Worm (Caenorhabditis elegans): ENCODE data around the gene C14A4.13.

Gene C14A4.13

DNA sequence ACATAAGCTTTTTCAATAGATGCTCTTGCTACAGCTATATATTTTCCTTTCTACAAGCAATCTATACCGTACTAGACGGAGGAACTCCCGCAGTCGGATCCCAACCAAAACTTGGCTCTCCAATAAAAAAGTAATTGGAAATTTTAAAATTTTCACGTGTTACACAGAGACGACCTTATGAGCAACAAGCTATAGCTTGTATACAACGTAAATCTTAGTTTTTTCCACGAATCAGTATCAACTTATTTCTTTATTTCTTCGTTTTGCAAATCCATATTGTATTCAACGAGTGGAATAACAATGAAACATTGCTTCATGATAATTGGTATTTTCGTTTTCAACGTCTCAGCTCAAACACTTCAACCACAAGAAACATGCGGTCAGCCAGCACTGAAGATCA, 25.1 kb downstream of the C14A4.13 start, which contains the start of gene M28.4:
TSS of gene M28.4 (plus strand) at position 301 of the 400 bp plus-strand sequence.
- TF ChIP-seq him-1 (tag; optimal IDR thresholded peaks at IDR 0.05) (no peak), W03F9.2 (tag; optimal IDR thresholded peaks at IDR 0.05) (no peak), dao-5 (tag; optimal IDR thresholded peaks at IDR 0.05) (no peak)

DNA sequence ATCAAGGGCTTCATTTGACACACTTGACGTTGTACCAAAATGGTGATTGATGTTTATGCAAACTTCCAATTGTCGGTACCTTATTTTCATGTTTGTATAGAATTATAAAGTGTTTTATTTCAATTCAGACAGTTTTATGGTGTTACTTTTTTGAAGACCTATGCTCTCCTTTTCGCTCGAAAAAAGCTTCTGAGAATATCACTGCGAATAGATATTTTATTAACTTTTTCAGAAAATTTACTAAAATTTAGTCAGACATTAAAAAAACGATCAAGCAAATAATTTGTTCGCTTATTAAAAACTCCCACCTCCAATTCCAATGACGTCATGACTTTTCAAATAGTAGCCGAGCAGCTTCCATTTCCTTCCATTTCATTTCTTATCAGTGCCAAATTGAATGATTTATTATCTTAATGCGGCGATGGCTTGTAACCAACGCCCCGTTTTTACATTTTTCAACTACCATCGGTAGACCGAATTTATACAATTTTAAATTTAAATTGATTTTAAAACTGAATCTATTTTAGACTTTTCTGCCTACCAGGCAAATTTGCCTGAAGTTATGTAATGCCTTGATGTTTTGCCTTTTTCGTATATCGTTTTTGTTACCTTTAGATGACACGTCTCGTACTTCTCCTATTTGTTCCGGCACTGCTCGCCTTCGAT, 28.8 kb downstream of the C14A4.13 start, which contains the start of gene M28.10:
TSS of gene M28.10 (plus strand) at position 616 of the 666 bp plus-strand sequence.
- TF ChIP-seq him-1 (tag; optimal IDR thresholded peaks at IDR 0.05) = no peak
- TF ChIP-seq dao-5 (tag; optimal IDR thresholded peaks at IDR 0.05) = no peak
- no peak for TF ChIP-seq W03F9.2 (tag; optimal IDR thresholded peaks at IDR 0.05)

DNA sequence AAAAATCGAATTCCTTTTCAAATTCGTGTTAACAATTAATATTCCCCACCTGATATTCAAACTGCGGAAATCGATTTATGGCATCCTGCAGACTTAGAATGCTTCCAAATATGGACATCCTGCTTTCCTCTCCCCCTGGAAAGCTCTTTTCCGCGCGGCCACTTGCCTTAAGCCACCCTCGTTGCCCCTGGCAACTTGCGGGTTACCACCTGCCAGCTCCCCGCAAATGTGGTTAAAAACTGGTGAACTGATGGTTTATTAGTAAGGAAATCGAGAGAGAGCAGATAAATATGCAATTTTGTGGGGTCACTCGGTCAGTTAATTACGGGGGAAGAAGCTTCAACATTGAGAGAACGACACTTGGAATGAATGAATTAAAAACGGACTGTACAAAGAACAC, 33.9 kb downstream of the C14A4.13 start, which contains the start of gene nphp-1:
TSS of gene nphp-1 (minus strand) at position 145 of the 400 bp plus-strand sequence.
- TF ChIP-seq him-1 (tag; optimal IDR thresholded peaks at IDR 0.05) = no peak
- TF ChIP-seq dao-5 (tag; optimal IDR thresholded peaks at IDR 0.05) = no peak
- TF ChIP-seq W03F9.2 (tag; optimal IDR thresholded peaks at IDR 0.05) = no peak

DNA sequence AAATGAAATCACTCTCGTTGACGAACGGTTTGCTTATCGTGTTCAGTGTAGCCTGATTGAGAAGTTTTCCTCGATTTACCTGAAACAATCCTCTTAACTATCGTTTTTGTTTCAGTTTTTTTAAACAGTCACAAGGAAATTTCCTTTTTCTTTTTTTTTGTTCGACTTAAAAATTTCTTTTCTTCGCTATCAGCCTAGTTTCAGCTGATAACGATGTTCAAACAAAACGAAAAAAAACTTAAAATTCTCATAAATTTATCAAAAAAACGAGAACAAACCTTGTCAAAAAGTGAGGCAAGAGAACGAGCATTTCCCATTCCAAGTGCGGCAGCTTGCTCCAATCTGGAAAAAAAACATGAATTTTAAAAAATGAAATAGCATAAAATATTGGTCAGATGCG, 35.3 kb downstream of the C14A4.13 start:
- TF ChIP-seq dao-5 (tag; optimal IDR thresholded peaks at IDR 0.05) (no peak), him-1 (tag; optimal IDR thresholded peaks at IDR 0.05) (no peak), W03F9.2 (tag; optimal IDR thresholded peaks at IDR 0.05) (no peak)

DNA sequence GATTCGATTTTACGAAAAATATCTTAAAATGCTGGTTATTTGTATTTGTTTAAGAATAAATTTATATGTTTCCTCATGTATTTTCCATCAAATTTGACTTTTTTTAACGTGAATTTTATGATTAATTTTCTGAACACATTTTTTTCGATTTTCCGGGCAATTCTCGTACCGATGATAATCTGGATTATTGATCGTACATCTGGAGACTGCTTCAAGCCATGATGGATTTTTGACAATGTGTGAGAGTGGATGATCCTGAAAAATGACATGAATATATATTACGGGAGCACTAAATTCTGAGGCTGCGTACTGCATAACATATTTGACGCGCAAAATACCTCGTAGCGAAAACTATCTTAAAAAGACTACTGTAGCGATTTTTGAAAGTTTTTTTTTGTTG, 36.2 kb downstream of the C14A4.13 start:
- TF ChIP-seq W03F9.2 (tag; optimal IDR thresholded peaks at IDR 0.05) (no peak), dao-5 (tag; optimal IDR thresholded peaks at IDR 0.05) (no peak), him-1 (tag; optimal IDR thresholded peaks at IDR 0.05) (no peak)

DNA sequence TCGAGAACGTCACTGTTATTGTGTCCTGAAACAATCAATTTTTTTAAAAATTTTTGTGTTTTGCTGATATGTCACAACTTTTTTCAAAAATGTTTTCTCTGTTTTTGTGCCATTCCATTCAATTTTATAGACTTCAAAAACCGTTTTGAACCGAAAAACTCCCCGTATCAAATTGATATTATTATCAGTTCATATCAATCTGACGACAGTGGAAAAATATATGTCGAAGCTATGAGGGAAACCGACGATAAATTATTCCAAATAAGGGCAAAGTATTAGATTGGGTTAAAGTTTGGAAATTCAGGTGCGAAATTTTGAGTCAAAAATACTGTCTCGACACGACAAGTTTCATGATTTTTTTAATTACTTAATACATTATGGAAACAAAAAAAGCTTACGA, 38.1 kb downstream of the C14A4.13 start:
- TF ChIP-seq him-1 (tag; optimal IDR thresholded peaks at IDR 0.05) = no peak
- no peak for TF ChIP-seq W03F9.2 (tag; optimal IDR thresholded peaks at IDR 0.05)
- TF ChIP-seq dao-5 (tag; optimal IDR thresholded peaks at IDR 0.05) = no peak

DNA sequence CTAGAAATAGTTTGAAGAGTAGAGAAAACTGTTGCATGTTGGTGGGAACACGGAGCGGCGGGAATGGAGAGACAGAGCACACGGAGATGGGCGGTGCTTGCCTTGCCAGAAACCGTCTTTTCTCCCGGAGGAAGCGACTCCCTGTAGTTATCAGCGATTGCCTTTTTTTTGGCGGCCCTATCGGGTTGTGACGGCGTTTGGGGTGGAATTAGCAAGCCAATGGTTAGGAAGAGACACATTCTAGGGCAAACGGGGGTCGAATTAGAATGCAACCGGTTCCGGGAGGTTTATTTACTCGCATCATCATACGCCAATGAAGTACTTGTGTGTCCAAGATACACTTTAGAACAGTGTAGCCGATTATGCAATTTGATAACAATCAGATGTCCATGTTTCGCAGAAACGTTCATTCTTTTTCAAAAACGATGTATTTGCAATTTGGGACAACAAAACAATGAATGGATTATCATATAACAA, 39.4 kb downstream of the C14A4.13 start, which contains the start of gene lact-3:
TSS of gene lact-3 (minus strand) at position 51 of the 477 bp plus-strand sequence.
- TF ChIP-seq dao-5 (tag; optimal IDR thresholded peaks at IDR 0.05) (no peak), W03F9.2 (tag; optimal IDR thresholded peaks at IDR 0.05) (no peak), him-1 (tag; optimal IDR thresholded peaks at IDR 0.05) (no peak)

DNA sequence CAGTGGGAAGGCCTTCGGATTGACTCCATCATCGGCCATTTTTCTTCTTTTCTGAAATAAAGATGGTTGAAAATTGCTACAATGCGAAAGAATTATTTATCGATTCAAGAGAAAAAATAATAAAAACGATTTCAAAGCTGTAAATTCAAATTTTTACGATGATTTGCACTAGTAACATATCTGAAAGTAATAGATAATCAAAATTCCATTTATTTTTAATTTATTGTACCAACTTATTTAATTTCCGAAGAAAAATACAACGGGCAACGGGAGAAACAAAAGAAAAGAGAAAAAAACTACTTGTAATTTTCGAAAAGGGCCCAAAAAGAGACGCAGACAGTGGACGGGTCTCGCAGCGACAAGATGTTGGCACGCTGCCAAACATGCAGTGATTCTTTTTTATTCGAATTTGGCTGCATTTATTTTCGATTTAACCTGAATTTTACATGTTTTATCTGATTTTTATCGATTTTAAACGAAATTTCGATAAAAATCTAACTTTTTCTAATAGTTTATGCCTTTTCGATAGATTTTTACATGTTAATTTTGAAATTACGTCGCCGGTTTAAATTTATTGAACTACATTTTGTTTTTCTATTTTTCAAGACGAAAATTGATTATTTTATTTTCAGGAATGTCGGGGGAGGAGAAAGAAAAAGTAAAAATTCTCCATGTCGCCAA, 40.5 kb downstream of the C14A4.13 start, which contains the start of the genes snu-13 and rsp-7:
TSS of gene snu-13 (minus strand) at position 51 of the 681 bp plus-strand sequence.
TSS of gene rsp-7 (plus strand) at position 631 of the 681 bp plus-strand sequence.
- TF ChIP-seq him-1 (tag; optimal IDR thresholded peaks at IDR 0.05) = no peak
- TF ChIP-seq W03F9.2 (tag; optimal IDR thresholded peaks at IDR 0.05) = peak; percentile 90

DNA sequence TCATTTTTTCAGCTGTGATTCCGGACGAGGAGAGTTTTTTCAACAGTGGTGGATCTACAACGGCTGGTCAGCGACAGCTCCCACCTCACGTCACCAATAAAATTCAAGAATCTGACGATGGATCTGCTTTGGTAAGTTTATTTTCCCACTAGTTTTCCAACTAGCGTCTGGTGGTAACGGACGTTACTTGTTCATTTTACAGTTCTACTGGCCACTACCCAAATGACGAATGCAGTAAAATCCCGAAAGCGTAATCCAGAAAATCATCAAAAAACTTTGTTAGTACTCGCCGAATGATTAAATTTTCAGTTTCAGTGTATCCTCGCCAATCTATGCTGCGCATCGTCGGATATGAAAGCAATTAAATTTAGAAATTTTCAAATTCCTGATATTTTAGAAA, 41.3 kb downstream of the C14A4.13 start:
- no peak for TF ChIP-seq dao-5 (tag; optimal IDR thresholded peaks at IDR 0.05)
- TF ChIP-seq him-1 (tag; optimal IDR thresholded peaks at IDR 0.05) = no peak
- no peak for TF ChIP-seq W03F9.2 (tag; optimal IDR thresholded peaks at IDR 0.05)

DNA sequence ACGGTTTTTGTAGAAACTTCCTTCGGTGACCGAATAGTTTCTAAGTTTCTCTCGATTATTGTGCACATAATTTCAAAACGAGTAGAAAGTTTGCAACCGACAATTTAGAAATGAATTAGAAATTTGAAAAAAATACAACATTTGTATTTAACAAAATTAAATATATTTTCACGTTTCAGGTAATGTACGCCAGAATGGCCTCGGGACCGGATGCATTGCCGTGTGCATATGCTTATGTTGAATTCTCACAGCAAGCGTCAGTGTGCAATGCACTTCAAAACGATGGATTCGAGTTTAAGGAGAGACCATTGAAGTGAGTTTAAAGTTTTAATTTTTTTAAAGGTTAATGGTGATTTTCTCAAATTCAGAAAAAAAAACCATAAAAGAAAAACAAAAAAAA, 42.6 kb downstream of the C14A4.13 start, which contains the start of gene marc-2:
TSS of gene marc-2 (minus strand) at position 101 of the 400 bp plus-strand sequence.
- no peak for TF ChIP-seq him-1 (tag; optimal IDR thresholded peaks at IDR 0.05)
- TF ChIP-seq W03F9.2 (tag; optimal IDR thresholded peaks at IDR 0.05) = no peak
- no peak for TF ChIP-seq dao-5 (tag; optimal IDR thresholded peaks at IDR 0.05)

DNA sequence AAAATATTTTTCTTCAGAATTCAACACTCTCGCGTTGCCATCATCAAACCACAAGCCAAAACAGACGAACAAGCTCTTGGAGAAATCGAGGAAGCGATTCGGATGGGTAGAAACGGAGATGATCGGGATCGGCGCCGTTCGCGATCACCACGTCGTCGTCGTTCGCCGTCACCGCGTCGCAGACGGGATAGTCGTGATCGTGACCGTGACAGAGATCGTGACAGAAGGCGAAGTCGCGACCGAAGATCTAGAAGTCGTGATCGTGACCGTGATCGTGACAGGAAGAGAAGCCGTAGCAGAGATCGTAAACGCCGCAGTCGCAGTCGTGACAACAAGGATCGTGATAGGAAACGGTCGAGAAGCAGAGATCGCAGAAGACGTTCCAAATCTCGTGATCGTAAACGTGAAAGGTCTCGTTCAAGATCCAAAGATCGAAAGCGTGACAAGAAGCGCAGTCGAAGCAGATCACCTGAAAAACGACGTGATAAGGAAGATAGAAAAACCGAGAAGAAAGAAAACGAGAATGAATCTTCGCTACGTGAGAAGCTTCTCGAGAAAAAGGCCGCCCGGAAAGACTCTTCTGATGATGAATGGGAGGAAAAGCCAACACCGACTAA, 43.3 kb downstream of the C14A4.13 start:
- no peak for TF ChIP-seq him-1 (tag; optimal IDR thresholded peaks at IDR 0.05)
- TF ChIP-seq dao-5 (tag; optimal IDR thresholded peaks at IDR 0.05) = no peak
- no peak for TF ChIP-seq W03F9.2 (tag; optimal IDR thresholded peaks at IDR 0.05)

DNA sequence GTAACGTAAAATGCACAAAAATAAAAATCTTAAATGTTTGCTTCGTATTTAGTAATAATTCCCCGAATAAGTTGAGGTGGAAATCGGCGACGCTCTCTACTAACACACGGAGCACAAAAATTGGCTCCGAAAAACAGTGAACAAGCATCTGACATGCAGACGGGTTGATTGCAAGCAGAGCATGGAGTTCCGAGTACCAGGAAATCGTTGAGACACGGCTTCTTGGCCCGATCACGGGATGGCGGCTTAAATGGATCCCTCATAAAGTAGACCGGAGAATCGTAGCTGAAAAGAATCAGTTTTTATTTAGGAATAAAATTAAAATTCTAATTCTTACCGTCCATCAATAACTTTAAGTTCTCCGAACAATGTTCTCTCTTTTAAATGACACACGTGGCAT, 44.0 kb downstream of the C14A4.13 start:
- TF ChIP-seq him-1 (tag; optimal IDR thresholded peaks at IDR 0.05) (no peak), dao-5 (tag; optimal IDR thresholded peaks at IDR 0.05) (no peak), W03F9.2 (tag; optimal IDR thresholded peaks at IDR 0.05) (no peak)

DNA sequence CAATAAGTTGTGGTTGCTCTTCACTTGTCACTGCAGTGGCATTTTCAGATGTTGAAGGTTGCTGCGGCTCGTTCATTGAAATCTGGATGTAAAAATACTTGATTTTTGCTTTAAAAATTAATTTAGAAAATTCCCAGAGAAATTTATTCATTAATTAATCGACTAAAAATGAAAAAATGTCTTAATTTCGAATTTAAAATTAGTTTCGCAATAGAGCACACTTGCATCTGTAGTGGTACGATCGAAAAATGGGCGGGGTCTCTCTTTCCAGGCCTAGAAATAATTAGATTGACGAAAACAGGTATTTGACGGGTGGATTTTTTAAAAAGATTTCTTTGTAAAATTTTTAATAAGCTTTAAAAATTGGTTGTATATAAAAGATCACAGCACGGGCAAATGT, 44.4 kb downstream of the C14A4.13 start, which contains the start of gene D2089.8:
TSS of gene D2089.8 (minus strand) at position 84 of the 400 bp plus-strand sequence.
- TF ChIP-seq W03F9.2 (tag; optimal IDR thresholded peaks at IDR 0.05) = peak; percentile 24
- TF ChIP-seq dao-5 (tag; optimal IDR thresholded peaks at IDR 0.05) = no peak

Measured in whole organism, L4/young adult.